Worm (Caenorhabditis elegans) whole organism, L4/young adult: ENCODE data around the gene ccep-135.

Source experiments
- W03F9.2 ChIP-seq: fragments of 150-350 bp; optimal IDR thresholded peaks from 2 replicates; lab custom pipeline; 2014; ENCODE audit warnings: missing biosample characterization, missing genetic modification characterization
- dao-5 ChIP-seq: sonication (generic microtip); optimal IDR thresholded peaks from 2 replicates; lab custom pipeline; 2016; ENCODE audit warnings: missing genotype, missing genetic modification characterization, moderate library complexity, missing compliant biosample characterization
- him-1 ChIP-seq: sonication (generic microtip); optimal IDR thresholded peaks from 2 replicates; lab custom pipeline; 2016; ENCODE audit warnings: missing genotype, missing genetic modification reagents, missing genetic modification characterization, missing compliant biosample characterization

Gene ccep-135

ce11 chrIII:3070026-3070573 is 21.6 kb upstream of the ccep-135 start, which contains the start of gene H06I04.3:
TSS of gene H06I04.3 (plus strand) at chrIII:3070523.
- TF ChIP-seq dao-5 (no peak), W03F9.2 (tag; lab: Kevin White, UChicago) (no peak), him-1 (no peak)

- TF ChIP-seq dao-5 (no peak), W03F9.2 (tag; lab: Kevin White, UChicago) (no peak), him-1 (no peak)
Observed at ce11 chrIII:3086471-3086870, 5.2 kb upstream of the ccep-135 start, which contains the start of gene sft-1. TSS of gene sft-1 (plus strand) at chrIII:3086671.

ce11 chrIII:3094694-3095093 is 3.0 kb downstream of the ccep-135 start:
- no peak for TF ChIP-seq W03F9.2 (tag; lab: Kevin White, UChicago)
- no peak for TF ChIP-seq dao-5
- TF ChIP-seq him-1 = no peak

- no peak for TF ChIP-seq him-1
- no peak for TF ChIP-seq W03F9.2 (tag; lab: Kevin White, UChicago)
- no peak for TF ChIP-seq dao-5
Observed at ce11 chrIII:3096091-3096490, 4.4 kb downstream of the ccep-135 start.

- TF ChIP-seq him-1 (no peak), W03F9.2 (tag; lab: Kevin White, UChicago) (no peak), dao-5 (no peak)
Observed at ce11 chrIII:3099407-3099806, 7.7 kb downstream of the ccep-135 start.

ce11 chrIII:3100124-3100523 is 8.5 kb downstream of the ccep-135 start:
- TF ChIP-seq dao-5 (no peak), him-1 (no peak), W03F9.2 (tag; lab: Kevin White, UChicago) (no peak)

- TF ChIP-seq him-1 = no peak
- no peak for TF ChIP-seq W03F9.2 (tag; lab: Kevin White, UChicago)
Observed at ce11 chrIII:3100593-3101270, 9.1 kb downstream of the ccep-135 start.

- TF ChIP-seq W03F9.2 (tag; lab: Kevin White, UChicago) (no peak), him-1 (no peak), dao-5 (no peak)
Observed at ce11 chrIII:3103905-3104360, 12.3 kb downstream of the ccep-135 start, which contains the start of gene Y53G8B.2. TSS of gene Y53G8B.2 (minus strand) at chrIII:3103955.

ce11 chrIII:3104536-3104935 is 12.9 kb downstream of the ccep-135 start:
- TF ChIP-seq him-1 (no peak), W03F9.2 (tag; lab: Kevin White, UChicago) (no peak), dao-5 (no peak)

ce11 chrIII:3105212-3105611 is 13.5 kb downstream of the ccep-135 start:
- TF ChIP-seq dao-5 = no peak
- no peak for TF ChIP-seq W03F9.2 (tag; lab: Kevin White, UChicago)
- no peak for TF ChIP-seq him-1

ce11 chrIII:3106301-3106700 is 14.6 kb downstream of the ccep-135 start:
- TF ChIP-seq W03F9.2 (tag; lab: Kevin White, UChicago) = no peak
- no peak for TF ChIP-seq him-1
- TF ChIP-seq dao-5 = no peak

ce11 chrIII:3107530-3107929 is 15.9 kb downstream of the ccep-135 start:
- no peak for TF ChIP-seq him-1
- no peak for TF ChIP-seq W03F9.2 (tag; lab: Kevin White, UChicago)
- no peak for TF ChIP-seq dao-5

- TF ChIP-seq him-1 = no peak
- TF ChIP-seq dao-5 = no peak
- no peak for TF ChIP-seq W03F9.2 (tag; lab: Kevin White, UChicago)
Observed at ce11 chrIII:3108804-3109203, 17.1 kb downstream of the ccep-135 start.

ce11 chrIII:3109564-3109963 is 17.9 kb downstream of the ccep-135 start:
- TF ChIP-seq dao-5 (no peak), W03F9.2 (tag; lab: Kevin White, UChicago) (no peak), him-1 (no peak)

- TF ChIP-seq W03F9.2 (tag; lab: Kevin White, UChicago) = no peak
- TF ChIP-seq him-1 = no peak
- TF ChIP-seq dao-5 = no peak
Observed at ce11 chrIII:3110614-3111013, 18.9 kb downstream of the ccep-135 start.
